Worm (Caenorhabditis elegans) whole organism, young adult: ENCODE results near the gene Y69E1A.5.

ENCODE experiments used
- F49E8.2 ChIP-seq: sonication (generic microtip); optimal IDR thresholded peaks from 3 replicates; lab custom pipeline; 2017; ENCODE audit warnings: missing genetic modification characterization, mild to moderate bottlenecking, missing compliant biosample characterization, antibody characterized with exemption, moderate library complexity; ENCODE audit not compliant: insufficient read depth
- T07F8.4 ChIP-seq: sonication (generic microtip); optimal IDR thresholded peaks from 2 replicates; lab custom pipeline; 2016; ENCODE audit warnings: mild to moderate bottlenecking, missing genetic modification characterization, moderate library complexity, missing compliant biosample characterization
- egl-44 ChIP-seq: fragments of 200-800 bp; sonication (Bioruptor generic); IDR thresholded peaks from 2 replicates; pipeline ENCODE4 v1.3.6; 2022; ENCODE audit warnings: missing genetic modification reagents, missing genetic modification characterization, missing compliant biosample characterization
- pha-4 ChIP-seq: fragments of 150-350 bp; sonication (generic microtip); optimal IDR thresholded peaks from 2 replicates; lab custom pipeline; 2014; ENCODE audit warnings: missing biosample characterization, missing genetic modification reagents, missing genetic modification characterization

Gene Y69E1A.5

DNA sequence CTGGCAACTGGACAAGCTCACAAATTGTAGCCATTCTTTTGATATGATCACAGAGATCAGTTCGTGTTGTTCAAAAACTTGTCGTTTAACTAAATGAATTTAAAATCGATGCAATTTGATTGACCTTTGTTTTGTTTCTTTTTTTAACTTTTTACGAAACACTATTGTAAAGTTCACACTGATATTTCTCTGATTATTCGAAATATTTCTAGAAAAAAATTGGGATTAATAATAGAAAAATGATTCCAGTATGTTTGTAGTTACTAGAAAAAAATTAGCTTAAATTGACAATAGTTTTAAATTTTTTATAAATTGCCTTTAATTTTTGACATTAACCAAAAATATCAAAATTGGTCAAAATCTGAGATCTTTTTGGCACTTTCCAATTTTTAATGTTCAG lies 48.2 kb downstream of the Y69E1A.5 start, which contains the start of gene ZK596.2 (continued):
- TF ChIP-seq F49E8.2: no peak
- no peak for TF ChIP-seq pha-4
- no peak for TF ChIP-seq T07F8.4 (tag; lab: Kevin White, UChicago)
- TF ChIP-seq egl-44 (GFP tag; lab: Robert Waterston, UW): no peak
